Fruit fly (Drosophila melanogaster) S2 (cell line): Measurements from ENCODE around the gene Nepl15.

Experiments
- CG8478 ChIP-seq: fragments of >200 bp; optimal IDR thresholded peaks from 2 replicates; lab custom pipeline; 2018
- CTCF ChIP-seq, 2 experiments: fragments of >200 bp; optimal IDR thresholded peaks; 2 replicates each; lab custom pipeline; 2018

The Nepl15 gene

dm6 chr3R:22767599-22767998 is 1.6 kb upstream of the Nepl15 start, which contains the start of gene CG13841:
Gene CG13841, minus strand, starts transcription at chr3R:22767699.
- no peak for TF ChIP-seq CTCF (optimal IDR thresholded peaks at IDR 0.05; lab: Kevin White, UChicago)
- no peak for TF ChIP-seq CG8478 (lab: Kevin White, UChicago)

- TF ChIP-seq CTCF (optimal IDR thresholded peaks at IDR 0.05; lab: Kevin White, UChicago) (no peak), CG8478 (lab: Kevin White, UChicago) (no peak)
These were observed 2.4 kb downstream of the Nepl15 start, which contains the start of gene Nepl14 for dm6 chr3R:22763587-22763986. Gene Nepl14, minus strand, starts transcription at chr3R:22763711.

DNA sequence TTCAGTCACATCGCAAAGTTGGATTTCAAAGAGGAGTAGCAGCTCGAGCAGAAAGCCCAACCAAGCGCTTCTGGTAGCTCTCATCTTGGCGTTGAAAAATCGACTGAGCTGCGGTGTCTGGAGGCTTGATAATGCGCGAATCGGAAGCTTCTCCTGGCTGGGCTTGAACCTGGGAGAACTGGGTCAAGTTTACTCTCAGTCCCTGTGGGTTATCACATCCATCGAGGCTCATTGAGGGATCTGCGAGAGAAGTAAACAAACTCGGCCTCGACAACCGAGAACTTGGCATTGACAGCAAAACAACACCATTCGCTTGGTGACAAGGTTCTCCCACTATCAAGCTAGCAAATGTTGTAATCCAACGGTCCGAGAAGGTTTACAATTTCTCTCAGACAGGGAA is 5.0 kb downstream of the Nepl15 start, which contains the start of gene Nepl13:
Gene Nepl13, minus strand, starts transcription at position 89 of the 400 bp plus-strand sequence.
- TF ChIP-seq CTCF (optimal IDR thresholded peaks at IDR 0.05; lab: Kevin White, UChicago) = no peak
- TF ChIP-seq CG8478 (lab: Kevin White, UChicago) = no peak

DNA sequence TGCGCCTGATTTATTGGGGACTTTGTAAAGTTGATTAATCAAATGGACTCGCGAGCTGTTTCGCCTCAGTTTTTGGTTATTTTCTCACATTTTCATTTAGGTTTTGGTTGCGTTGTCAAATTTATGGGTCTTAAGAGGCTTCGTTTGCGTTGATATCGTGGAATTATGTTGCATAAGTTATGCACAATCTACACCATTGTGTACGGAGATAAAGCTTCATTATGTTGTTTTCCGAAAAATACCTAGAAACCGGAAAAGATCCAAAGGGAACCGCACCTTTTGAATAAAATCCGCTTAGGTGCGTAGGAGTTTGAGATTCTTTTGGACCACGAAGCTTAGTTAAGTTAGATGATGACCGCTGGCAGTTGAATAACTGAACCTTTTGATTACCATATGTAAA is 8.9 kb downstream of the Nepl15 start:
- TF ChIP-seq CG8478 (lab: Kevin White, UChicago) = no peak
- no peak for TF ChIP-seq CTCF (optimal IDR thresholded peaks at IDR 0.05; lab: Kevin White, UChicago)

dm6 chr3R:22756289-22756688 is 9.7 kb downstream of the Nepl15 start:
- no peak for TF ChIP-seq CG8478 (lab: Kevin White, UChicago)
- TF ChIP-seq CTCF (optimal IDR thresholded peaks at IDR 0.05; lab: Kevin White, UChicago) = no peak

DNA sequence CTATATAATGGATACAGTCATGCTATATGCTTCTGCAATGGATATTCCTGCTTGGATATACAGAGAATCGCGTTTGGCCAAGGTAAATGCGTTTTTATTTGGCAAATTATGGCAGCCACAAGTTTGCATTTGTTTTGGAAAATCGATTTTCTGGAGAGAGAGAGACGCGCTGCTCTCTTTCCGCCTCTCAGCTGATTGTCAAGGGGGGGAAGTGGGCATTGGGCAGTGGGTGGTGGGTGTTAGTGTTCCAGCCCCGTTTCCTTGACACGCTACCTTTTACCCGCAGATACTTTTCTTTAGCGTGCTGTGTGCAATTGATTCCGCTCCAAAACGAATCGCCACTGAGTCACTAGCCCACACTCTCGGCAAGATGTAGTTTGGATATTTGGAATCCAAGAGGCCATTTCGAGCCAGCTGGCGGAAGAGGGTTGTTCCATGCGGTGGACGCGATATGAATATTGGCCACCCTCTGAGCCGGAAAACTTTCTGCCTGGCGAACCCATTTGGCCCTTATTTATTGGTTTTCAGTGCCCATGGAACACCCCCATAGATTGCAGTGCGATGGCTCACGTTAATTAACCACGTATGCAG is 10.7 kb downstream of the Nepl15 start:
- TF ChIP-seq CTCF (optimal IDR thresholded peaks at IDR 0.05; lab: Kevin White, UChicago) = no peak
- no peak for TF ChIP-seq CG8478 (lab: Kevin White, UChicago)

dm6 chr3R:22753895-22754774 is 11.8 kb downstream of the Nepl15 start:
- TF ChIP-seq CTCF (optimal IDR thresholded peaks at IDR 0.05; lab: Kevin White, UChicago) (no peak), CG8478 (lab: Kevin White, UChicago) (no peak)

DNA sequence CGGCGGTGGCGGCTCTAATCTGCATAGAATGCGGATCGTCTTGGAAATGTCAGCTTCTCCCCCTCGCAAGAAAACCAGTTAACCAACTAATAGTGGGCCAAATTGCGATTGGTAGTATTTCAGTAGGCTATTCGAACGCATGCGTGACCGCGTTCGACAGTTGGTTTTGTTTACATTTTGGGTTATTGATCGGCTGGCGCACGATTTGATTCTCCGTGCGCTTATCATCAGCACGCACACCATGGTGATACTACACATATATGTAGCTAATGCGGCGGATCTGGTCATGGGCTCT is 12.4 kb downstream of the Nepl15 start:
- no peak for TF ChIP-seq CTCF (optimal IDR thresholded peaks at IDR 0.05; lab: Kevin White, UChicago)

dm6 chr3R:22752929-22753328 is 13.0 kb downstream of the Nepl15 start:
- no peak for TF ChIP-seq CG8478 (lab: Kevin White, UChicago)
- no peak for TF ChIP-seq CTCF (optimal IDR thresholded peaks at IDR 0.05; lab: Kevin White, UChicago)

dm6 chr3R:22751698-22752097 is 14.3 kb downstream of the Nepl15 start:
- TF ChIP-seq CG8478 (lab: Kevin White, UChicago) (no peak), CTCF (optimal IDR thresholded peaks at IDR 0.05; lab: Kevin White, UChicago) (no peak)

DNA sequence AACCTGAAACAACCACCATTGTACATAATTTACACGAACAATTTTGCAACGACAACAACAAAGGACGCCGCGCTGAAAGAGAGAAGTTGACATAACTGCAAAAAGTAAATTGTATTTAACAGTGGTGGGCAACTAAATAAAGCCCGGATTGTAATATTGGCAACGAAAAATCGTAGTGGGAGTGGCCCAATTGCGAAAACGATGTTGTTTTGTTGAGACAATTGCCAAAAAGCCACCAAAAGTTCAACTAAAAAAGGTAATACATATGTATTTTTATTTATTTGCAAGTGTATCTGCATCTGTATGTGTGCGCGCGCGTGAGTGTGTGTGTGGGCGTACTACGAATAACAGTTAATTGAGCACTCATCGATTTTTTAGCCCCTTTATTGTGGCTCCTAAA is 14.9 kb downstream of the Nepl15 start:
- TF ChIP-seq CG8478 (lab: Kevin White, UChicago) (no peak), CTCF (optimal IDR thresholded peaks at IDR 0.05; lab: Kevin White, UChicago) (no peak)

DNA sequence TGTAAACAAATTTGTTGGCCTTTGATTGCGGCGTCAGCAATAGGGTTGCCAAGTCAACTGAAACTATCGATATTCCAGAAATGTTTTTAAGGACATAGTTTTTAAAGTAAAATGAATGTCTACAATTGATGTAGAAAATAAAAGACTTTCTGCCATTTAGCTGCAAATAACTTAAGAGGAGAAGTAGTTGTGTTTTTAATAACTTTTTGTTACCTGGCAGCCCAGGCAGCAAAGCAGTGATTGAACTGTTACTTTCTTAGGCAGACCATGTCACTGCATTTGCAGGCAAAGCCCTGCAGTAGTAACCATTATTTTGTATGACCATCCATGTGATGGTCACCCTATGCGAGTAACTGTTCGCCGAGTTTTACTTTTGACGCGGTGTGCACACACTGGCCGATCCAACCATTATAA is 15.4 kb downstream of the Nepl15 start, which contains the start of the genes rumi, CG7029 and Usp12-46:
Gene rumi, minus strand, starts transcription at position 64 of the 414 bp plus-strand sequence.
Gene CG7029, plus strand, starts transcription at position 368 of the 414 bp plus-strand sequence.
Gene Usp12-46, plus strand, starts transcription at position 368 of the 414 bp plus-strand sequence.
- TF ChIP-seq CG8478 (lab: Kevin White, UChicago) (no peak), CTCF (optimal IDR thresholded peaks at IDR 0.05; lab: Kevin White, UChicago) (peak in 1 of 2 experiments; percentile 14)

DNA sequence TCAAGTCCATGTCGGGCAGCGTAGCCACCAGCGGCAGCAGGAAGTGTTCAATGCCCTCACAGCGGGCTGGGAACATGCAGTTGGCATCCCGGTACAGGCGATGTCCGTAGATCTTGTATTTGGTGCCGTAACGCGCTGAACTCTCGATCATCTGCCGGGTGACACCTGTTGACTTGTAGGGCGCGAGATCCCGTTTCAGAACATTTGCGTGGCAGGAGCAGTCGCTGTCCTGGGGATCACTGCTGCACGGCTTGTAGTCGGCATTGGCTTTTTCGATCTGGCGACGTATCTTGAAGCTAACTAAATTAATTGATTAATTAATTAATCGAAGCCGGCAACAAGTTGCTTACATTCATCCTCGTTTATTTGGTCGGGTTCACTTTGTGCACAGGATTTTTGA is 15.9 kb downstream of the Nepl15 start:
- no peak for TF ChIP-seq CTCF (optimal IDR thresholded peaks at IDR 0.05; lab: Kevin White, UChicago)

DNA sequence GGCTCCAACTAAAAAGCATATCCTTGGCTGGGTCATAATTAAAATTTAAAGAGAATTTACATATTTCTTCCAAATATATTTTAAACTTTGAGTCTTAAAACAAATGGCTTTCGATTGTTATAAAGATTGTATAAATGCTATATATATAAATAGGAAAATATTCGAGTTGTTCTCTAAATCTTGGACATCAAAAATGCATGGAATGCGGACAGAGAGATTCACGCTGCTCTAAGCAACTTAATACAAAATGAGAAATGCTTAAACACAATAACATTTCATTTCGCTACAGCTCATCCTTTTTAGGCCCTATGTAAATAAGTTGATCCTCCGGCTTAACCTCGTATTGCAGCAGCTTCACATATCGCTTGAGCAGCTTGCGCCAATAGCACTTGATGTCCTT is 17.0 kb downstream of the Nepl15 start, which contains the start of gene CG31139:
Gene CG31139, minus strand, starts transcription at position 101 of the 400 bp plus-strand sequence.
- no peak for TF ChIP-seq CG8478 (lab: Kevin White, UChicago)
- TF ChIP-seq CTCF (optimal IDR thresholded peaks at IDR 0.05; lab: Kevin White, UChicago) = no peak

DNA sequence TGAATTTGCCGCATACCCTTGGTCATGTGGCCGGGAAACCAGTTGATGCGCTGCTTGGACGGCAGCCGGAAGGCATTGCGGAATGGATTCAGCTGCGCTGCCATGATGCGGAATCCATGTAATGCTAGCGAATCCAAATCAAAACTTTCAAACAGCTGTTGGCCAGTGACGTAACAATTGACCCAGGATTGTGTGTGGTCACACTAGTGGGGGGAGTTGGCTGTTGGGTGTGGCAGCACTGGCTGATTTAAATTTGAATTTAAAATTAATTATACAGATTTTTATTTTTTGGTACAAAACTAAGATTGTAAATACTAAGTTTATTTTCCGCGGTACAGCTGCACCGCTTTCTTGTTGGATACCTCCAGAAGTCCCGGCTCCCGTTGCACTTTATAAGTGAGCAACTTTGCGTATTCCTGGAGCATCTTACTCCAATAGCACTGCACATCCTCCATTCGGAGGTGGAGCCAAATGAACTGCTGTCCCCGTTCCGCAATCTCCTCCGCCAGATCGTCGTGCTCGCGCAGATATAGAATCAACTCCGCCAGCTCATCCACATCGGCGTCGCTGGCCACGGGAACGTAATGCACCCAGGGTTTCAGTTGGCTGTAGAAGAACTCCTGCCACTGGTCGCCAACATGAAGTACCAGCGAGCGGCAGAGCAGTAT is 18.4 kb downstream of the Nepl15 start, which contains the start of gene CG17141:
Gene CG17141, minus strand, starts transcription at position 177 of the 668 bp plus-strand sequence.
- TF ChIP-seq CTCF (optimal IDR thresholded peaks at IDR 0.05; lab: Kevin White, UChicago) (no peak), CG8478 (lab: Kevin White, UChicago) (no peak)
